Fruit fly (Drosophila melanogaster) whole organism, adult: ENCODE data around the gene idc.

Experiments
- CG11617 ChIP-seq: fragments of 200-800 bp; sonication (Bioruptor generic); optimal IDR thresholded peaks from 2 replicates; lab custom pipeline; 2017; ENCODE audit warnings: mild to moderate bottlenecking, missing biosample characterization, missing genetic modification reagents, missing genetic modification characterization
- CG12768 ChIP-seq: fragments of 200-800 bp; sonication (Bioruptor generic); optimal IDR thresholded peaks from 2 replicates; lab custom pipeline; 2017; ENCODE audit warnings: missing biosample characterization, missing genetic modification characterization, mild to moderate bottlenecking, moderate library complexity, missing genetic modification reagents
- CG14711 ChIP-seq: fragments of 200-800 bp; sonication (Bioruptor generic); optimal IDR thresholded peaks from 2 replicates; lab custom pipeline; 2018; ENCODE audit warnings: missing biosample characterization, mild to moderate bottlenecking, missing genetic modification characterization, moderate library complexity
- CG1620 ChIP-seq: fragments of 200-800 bp; sonication (Bioruptor generic); optimal IDR thresholded peaks from 2 replicates; lab custom pipeline; 2016; ENCODE audit warnings: missing biosample characterization, missing genetic modification characterization
- CG33017 ChIP-seq: fragments of 200-800 bp; sonication (Bioruptor generic); optimal IDR thresholded peaks from 2 replicates; lab custom pipeline; 2018; ENCODE audit warnings: missing biosample characterization, mild to moderate bottlenecking, missing genetic modification characterization, moderate library complexity
- CG5204 ChIP-seq: fragments of 200-800 bp; sonication (Bioruptor generic); optimal IDR thresholded peaks from 2 replicates; lab custom pipeline; 2016; ENCODE audit warnings: missing biosample characterization, missing genetic modification characterization
- CG7045 ChIP-seq: fragments of 200-800 bp; sonication (Bioruptor generic); optimal IDR thresholded peaks from 2 replicates; lab custom pipeline; 2017; ENCODE audit warnings: missing biosample characterization, mild to moderate bottlenecking, missing genetic modification characterization
- CG7101 ChIP-seq: fragments of 200-800 bp; sonication (Bioruptor generic); optimal IDR thresholded peaks from 2 replicates; lab custom pipeline; 2018; ENCODE audit warnings: missing biosample characterization, mild to moderate bottlenecking, missing genetic modification characterization, moderate library complexity
- Clk ChIP-seq: fragments of 200-800 bp; sonication (Bioruptor generic); optimal IDR thresholded peaks from 2 replicates; lab custom pipeline; 2017; ENCODE audit warnings: missing biosample characterization, missing genetic modification characterization
- Crg-1 ChIP-seq: fragments of 200-800 bp; sonication (Bioruptor generic); optimal IDR thresholded peaks from 2 replicates; lab custom pipeline; 2016; ENCODE audit warnings: missing biosample characterization, missing genetic modification characterization
- Hr96 ChIP-seq: fragments of 200-800 bp; sonication (Bioruptor generic); optimal IDR thresholded peaks from 2 replicates; lab custom pipeline; 2016; ENCODE audit warnings: missing biosample characterization, missing genetic modification characterization
- Mnt ChIP-seq: fragments of 200-800 bp; sonication (Bioruptor generic); optimal IDR thresholded peaks from 2 replicates; lab custom pipeline; 2016; ENCODE audit warnings: missing biosample characterization, mild to moderate bottlenecking, missing genetic modification characterization
- bab1 ChIP-seq: fragments of 200-800 bp; sonication (Bioruptor generic); optimal IDR thresholded peaks from 3 replicates; lab custom pipeline; 2019; ENCODE audit warnings: missing biosample characterization, mild to moderate bottlenecking, missing genetic modification characterization, moderate library complexity
- cic ChIP-seq: fragments of 200-800 bp; sonication (Bioruptor generic); optimal IDR thresholded peaks from 2 replicates; lab custom pipeline; 2017; ENCODE audit warnings: missing biosample characterization, mild to moderate bottlenecking, missing genetic modification characterization, moderate library complexity
- cnc ChIP-seq, 2 experiments: fragments of >200 bp; optimal IDR thresholded peaks; 2 replicates each; lab custom pipeline; 2017
- kay ChIP-seq: fragments of 200-800 bp; sonication (Bioruptor generic); peaks from one replicate; lab custom pipeline; 2016; ENCODE audit warnings: missing biosample characterization, missing genetic modification characterization, borderline replicate concordance
- ovo ChIP-seq: fragments of 200-800 bp; sonication (Bioruptor generic); optimal IDR thresholded peaks from 2 replicates; lab custom pipeline; 2016; ENCODE audit warnings: missing biosample characterization, missing genetic modification characterization
- pad ChIP-seq: fragments of 200-800 bp; sonication (Bioruptor generic); optimal IDR thresholded peaks from 3 replicates; lab custom pipeline; 2017; ENCODE audit warnings: missing biosample characterization, missing genetic modification characterization, mild to moderate bottlenecking, moderate library complexity, missing genetic modification reagents
- tj ChIP-seq: fragments of 200-800 bp; sonication (Bioruptor generic); optimal IDR thresholded peaks from 3 replicates; lab custom pipeline; 2017; ENCODE audit warnings: missing biosample characterization, mild to moderate bottlenecking, missing genetic modification characterization, moderate library complexity
- toe ChIP-seq: fragments of 200-800 bp; sonication (Bioruptor generic); optimal IDR thresholded peaks from 2 replicates; lab custom pipeline; 2016; ENCODE audit warnings: missing biosample characterization, missing genetic modification characterization

The idc gene

dm6 chr3R:20035887-20036286 is 4.3 kb downstream of the idc start, which contains the start of gene Regnase-1:
TSS of gene Regnase-1 (minus strand) at chr3R:20036056.
- TF ChIP-seq cic (peak; percentile 62), ovo (GFP tag; lab: Kevin White, UChicago) (peak; percentile 81), Hr96 (peak; percentile 87), CG33017 (tag; lab: Kevin White, UChicago) (peak; percentile 83), cnc (optimal IDR thresholded peaks at IDR 0.05; lab: Kevin White, UChicago) (no peak), CG12768 (GFP tag; lab: Kevin White, UChicago) (peak; percentile 81), Mnt (GFP tag; lab: Kevin White, UChicago) (peak; percentile 78), kay (GFP tag; lab: Kevin White, UChicago) (no peak), CG1620 (peak; percentile 89), CG7045 (peak; percentile 91), CG14711 (tag; lab: Kevin White, UChicago) (peak; percentile 83), Crg-1 (GFP tag; lab: Kevin White, UChicago) (peak; percentile 85), tj (peak; percentile 63), Clk (GFP tag; lab: Kevin White, UChicago) (peak; percentile 22), CG5204 (GFP tag; lab: Kevin White, UChicago) (peak; percentile 63), CG7101 (tag; lab: Kevin White, UChicago) (peak; percentile 92), CG11617 (GFP tag; lab: Kevin White, UChicago) (peak; percentile 90), toe (GFP tag; lab: Kevin White, UChicago) (peak; percentile 72), bab1 (GFP tag; lab: Kevin White, UChicago) (peak; percentile 96), pad (peak; percentile 78)

dm6 chr3R:20042457-20042856 is 10.8 kb downstream of the idc start, which contains the start of the genes CG33934 and Indy-2:
TSS of gene CG33934 (plus strand) at chr3R:20042757.
TSS of gene Indy-2 (plus strand) at chr3R:20042757.
- TF ChIP-seq toe (GFP tag; lab: Kevin White, UChicago) (no peak), Mnt (GFP tag; lab: Kevin White, UChicago) (no peak)

- TF ChIP-seq toe (GFP tag; lab: Kevin White, UChicago): no peak
- TF ChIP-seq CG5204 (GFP tag; lab: Kevin White, UChicago): no peak
- peak; percentile 10 for TF ChIP-seq cic
These were observed 24.2 kb downstream of the idc start, which contains the start of gene CG17193 for dm6 chr3R:20055809-20056208. TSS of gene CG17193 (minus strand) at chr3R:20056097.

DNA sequence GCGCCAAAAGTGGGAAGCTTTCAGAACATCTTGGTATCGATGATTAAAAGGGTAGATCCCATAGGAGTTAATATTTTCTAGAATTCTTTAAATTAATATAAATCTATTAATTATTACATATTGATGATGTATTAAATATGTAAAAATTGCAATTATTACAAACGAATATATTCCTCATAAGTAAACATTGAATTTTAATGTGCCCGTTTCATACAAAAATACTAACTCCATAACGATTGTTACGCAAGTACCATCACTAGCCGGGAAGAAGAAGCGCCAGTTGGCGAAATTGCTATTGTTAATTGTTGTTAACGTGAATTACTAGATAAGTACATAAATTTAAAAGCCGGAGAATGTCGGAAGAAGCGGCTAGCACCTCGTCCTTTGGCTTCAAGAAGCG is 25.9 kb downstream of the idc start, which contains the start of gene mdlc:
Gene mdlc (plus strand): TSS at position 248 of the 400 bp plus-strand sequence.
- no peak for TF ChIP-seq bab1 (GFP tag; lab: Kevin White, UChicago)
- no peak for TF ChIP-seq cic
- TF ChIP-seq CG14711 (tag; lab: Kevin White, UChicago): no peak
- peak; percentile 28 for TF ChIP-seq kay (GFP tag; lab: Kevin White, UChicago)
- TF ChIP-seq CG33017 (tag; lab: Kevin White, UChicago): no peak
- TF ChIP-seq tj: no peak
- TF ChIP-seq CG1620: no peak
- TF ChIP-seq ovo (GFP tag; lab: Kevin White, UChicago): no peak
- TF ChIP-seq Mnt (GFP tag; lab: Kevin White, UChicago): no peak
- TF ChIP-seq Hr96: no peak
- peak; percentile 14 for TF ChIP-seq CG11617 (GFP tag; lab: Kevin White, UChicago)
- no peak for TF ChIP-seq Clk (GFP tag; lab: Kevin White, UChicago)
- peak; percentile 7 for TF ChIP-seq CG5204 (GFP tag; lab: Kevin White, UChicago)
- no peak for TF ChIP-seq pad
- TF ChIP-seq toe (GFP tag; lab: Kevin White, UChicago): peak; percentile 0
- TF ChIP-seq CG12768 (GFP tag; lab: Kevin White, UChicago): no peak
- TF ChIP-seq Crg-1 (GFP tag; lab: Kevin White, UChicago): no peak

DNA sequence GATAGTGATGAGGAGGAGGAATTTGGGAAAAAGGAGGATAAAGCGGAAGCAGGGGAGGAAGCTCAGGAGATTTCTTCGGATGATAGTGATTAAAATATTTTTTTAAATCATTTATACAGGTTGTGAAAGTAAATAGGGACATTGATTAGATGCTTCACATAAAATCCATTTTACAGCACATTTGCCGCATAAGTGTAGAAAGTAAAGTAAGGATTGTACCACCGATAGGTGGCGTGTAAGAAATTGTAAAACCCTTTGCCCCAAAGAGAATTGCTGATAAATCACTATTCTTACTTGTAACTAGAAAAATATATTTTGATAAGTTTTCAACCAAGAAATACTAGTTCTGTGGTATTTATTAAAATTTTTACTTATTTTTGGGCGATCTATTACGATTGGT is 27.3 kb downstream of the idc start:
- TF ChIP-seq CG7045 (no peak), Crg-1 (GFP tag; lab: Kevin White, UChicago) (no peak), cnc (optimal IDR thresholded peaks at IDR 0.05; lab: Kevin White, UChicago) (no peak), CG14711 (tag; lab: Kevin White, UChicago) (no peak), bab1 (GFP tag; lab: Kevin White, UChicago) (no peak), CG33017 (tag; lab: Kevin White, UChicago) (no peak), pad (no peak), Clk (GFP tag; lab: Kevin White, UChicago) (no peak), cic (no peak), kay (GFP tag; lab: Kevin White, UChicago) (no peak), CG7101 (tag; lab: Kevin White, UChicago) (no peak), CG11617 (GFP tag; lab: Kevin White, UChicago) (no peak), CG5204 (GFP tag; lab: Kevin White, UChicago) (no peak), Mnt (GFP tag; lab: Kevin White, UChicago) (no peak)

dm6 chr3R:20059650-20060049 is 28.0 kb downstream of the idc start, which contains the start of gene CG4390:
TSS of gene CG4390 (minus strand) at chr3R:20059750.
- TF ChIP-seq CG5204 (GFP tag; lab: Kevin White, UChicago) (no peak), CG7045 (no peak), tj (no peak), CG12768 (GFP tag; lab: Kevin White, UChicago) (no peak), Crg-1 (GFP tag; lab: Kevin White, UChicago) (no peak), CG1620 (no peak), CG11617 (GFP tag; lab: Kevin White, UChicago) (no peak)

dm6 chr3R:20066435-20066834 is 34.8 kb downstream of the idc start:
- TF ChIP-seq CG14711 (tag; lab: Kevin White, UChicago) (no peak), Hr96 (no peak), CG33017 (tag; lab: Kevin White, UChicago) (no peak), CG1620 (no peak), bab1 (GFP tag; lab: Kevin White, UChicago) (no peak), CG7045 (no peak), toe (GFP tag; lab: Kevin White, UChicago) (no peak)
